Fruit fly (Drosophila melanogaster): Measurements from ENCODE around the gene Gnpnat.

- TF ChIP-seq CG9948 (tag; optimal IDR thresholded peaks at IDR 0.05) (no peak), CG13204 (GFP tag; optimal IDR thresholded peaks at IDR 0.05) (no peak), Ets98B (GFP tag; IDR thresholded peaks at IDR 0.05) (no peak), Snoo (tag; optimal IDR thresholded peaks at IDR 0.05) (no peak), gl (tag; optimal IDR thresholded peaks at IDR 0.05) (no peak), CG12605 (GFP tag; IDR thresholded peaks at IDR 0.05) (no peak), Pif1A (GFP tag; optimal IDR thresholded peaks at IDR 0.05) (no peak), CG4496 (GFP tag; IDR thresholded peaks at IDR 0.05) (no peak), EcR (GFP tag; optimal IDR thresholded peaks at IDR 0.05) (no peak), fd96Ca (GFP tag; IDR thresholded peaks at IDR 0.05) (no peak), CG32121 (GFP tag; IDR thresholded peaks at IDR 0.05) (no peak), Pif1B (GFP tag; optimal IDR thresholded peaks at IDR 0.05) (no peak)
Observed at dm6 chr3R:29756153-29756552, 18.1 kb downstream of the Gnpnat start.
